Worm (Caenorhabditis elegans) whole organism, early embryonic: ENCODE data around the gene clec-203.

Experiments
- B0310.2 ChIP-seq: sonication (generic microtip); optimal IDR thresholded peaks from 2 replicates; lab custom pipeline; 2016; ENCODE audit warnings: mild to moderate bottlenecking, missing genetic modification characterization, missing compliant biosample characterization
- F13C5.2 ChIP-seq: sonication (generic microtip); optimal IDR thresholded peaks from 2 replicates; lab custom pipeline; 2017; ENCODE audit warnings: mild to moderate bottlenecking, missing genetic modification characterization, inconsistent platforms, missing compliant biosample characterization
- aly-1 ChIP-seq: sonication (generic microtip); optimal IDR thresholded peaks from 2 replicates; lab custom pipeline; 2016; ENCODE audit warnings: missing genetic modification characterization, missing compliant biosample characterization
- ama-1 ChIP-seq: fragments of 150-350 bp; optimal IDR thresholded peaks from 2 replicates; lab custom pipeline; 2014
- ceh-13 ChIP-seq: fragments of 200-800 bp; sonication (Bioruptor generic); optimal IDR thresholded peaks from 2 replicates; lab custom pipeline; 2018; ENCODE audit warnings: mild to moderate bottlenecking, missing genetic modification characterization, missing compliant biosample characterization
- ceh-36 ChIP-seq: sonication (generic microtip); optimal IDR thresholded peaks from 2 replicates; lab custom pipeline; 2016; ENCODE audit warnings: missing genetic modification characterization, inconsistent platforms, missing compliant biosample characterization
- ets-7 ChIP-seq: sonication (generic microtip); optimal IDR thresholded peaks from 2 replicates; lab custom pipeline; 2016; ENCODE audit warnings: missing genotype, missing genetic modification characterization, missing compliant biosample characterization
- flt-1 ChIP-seq: fragments of 200-800 bp; sonication (Bioruptor generic); IDR thresholded peaks from 2 replicates; pipeline ENCODE4 v1.3.6; 2022; ENCODE audit warnings: missing genetic modification characterization, missing compliant biosample characterization
- hmbx-1 ChIP-seq: sonication (generic microtip); optimal IDR thresholded peaks from 2 replicates; lab custom pipeline; 2016; ENCODE audit warnings: mild to moderate bottlenecking, missing genetic modification characterization, missing compliant biosample characterization
- hmg-4 ChIP-seq: fragments of 200-800 bp; sonication (Bioruptor generic); optimal IDR thresholded peaks from 2 replicates; lab custom pipeline; 2018; ENCODE audit warnings: mild to moderate bottlenecking, missing genetic modification characterization, missing compliant biosample characterization
- hnd-1 ChIP-seq: sonication (generic microtip); optimal IDR thresholded peaks from 2 replicates; lab custom pipeline; 2016; ENCODE audit warnings: missing genetic modification characterization, missing compliant biosample characterization
- pes-1 ChIP-seq: fragments of 200-800 bp; sonication (Bioruptor generic); IDR thresholded peaks from 2 replicates; pipeline ENCODE4 v1.3.6; 2022; ENCODE audit warnings: missing genetic modification reagents, missing genetic modification characterization, missing compliant biosample characterization
- scrt-1 ChIP-seq: fragments of 200-800 bp; sonication (Bioruptor generic); IDR thresholded peaks from 2 replicates; pipeline ENCODE4 v1.3.6; 2022; ENCODE audit warnings: missing genetic modification characterization, missing compliant biosample characterization
- sea-1 ChIP-seq: fragments of 200-800 bp; sonication (Bioruptor generic); conservative IDR thresholded peaks from 2 replicates; pipeline ENCODE4 v1.3.6; 2022; ENCODE audit warnings: missing genetic modification characterization, missing compliant biosample characterization
- tbx-11 ChIP-seq: fragments of 200-800 bp; sonication (Bioruptor generic); IDR thresholded peaks from 2 replicates; pipeline ENCODE4 v1.3.6; 2022; ENCODE audit warnings: missing genetic modification characterization, missing compliant biosample characterization
- tbx-37 ChIP-seq: fragments of 200-800 bp; sonication (Bioruptor generic); conservative IDR thresholded peaks from 2 replicates; pipeline ENCODE4 v1.3.6; 2022; ENCODE audit warnings: missing genetic modification reagents, missing genetic modification characterization, missing compliant biosample characterization
- tra-4 ChIP-seq: sonication (generic microtip); optimal IDR thresholded peaks from 2 replicates; lab custom pipeline; 2017; ENCODE audit warnings: missing genetic modification characterization, missing compliant biosample characterization

Gene clec-203

ce11 chrV:1060219-1060863, 27.7 kb upstream of the clec-203 start:
- TF ChIP-seq ceh-13 (no peak), tra-4 (no peak), ets-7 (tag; lab: Kevin White, UChicago) (no peak), B0310.2 (tag; lab: Kevin White, UChicago) (no peak), aly-1 (no peak), tbx-37 (no peak), ceh-36 (no peak), pes-1 (GFP tag; lab: Robert Waterston, UW) (no peak), hmg-4 (GFP tag; lab: Kevin White, UChicago) (no peak), flt-1 (GFP tag; lab: Robert Waterston, UW) (no peak), tbx-11 (no peak), F13C5.2 (tag; lab: Kevin White, UChicago) (no peak), sea-1 (GFP tag; lab: Robert Waterston, UW) (no peak), ama-1 (lab: Kevin White, UChicago) (no peak), hmbx-1 (tag; lab: Kevin White, UChicago) (no peak), hnd-1 (tag; lab: Kevin White, UChicago) (no peak), scrt-1 (no peak)

- TF ChIP-seq tbx-11 (no peak), F13C5.2 (tag; lab: Kevin White, UChicago) (no peak), hmg-4 (GFP tag; lab: Kevin White, UChicago) (no peak), aly-1 (no peak), pes-1 (GFP tag; lab: Robert Waterston, UW) (no peak), hmbx-1 (tag; lab: Kevin White, UChicago) (no peak), sea-1 (GFP tag; lab: Robert Waterston, UW) (no peak), B0310.2 (tag; lab: Kevin White, UChicago) (no peak), ets-7 (tag; lab: Kevin White, UChicago) (no peak), flt-1 (GFP tag; lab: Robert Waterston, UW) (no peak), scrt-1 (no peak), tra-4 (no peak), ceh-36 (no peak)
Observed at ce11 chrV:1061295-1061694, 26.8 kb upstream of the clec-203 start, which contains the start of gene rnst-2. rnst-2 (plus strand) TSS chrV:1061595.

- no peak for TF ChIP-seq sea-1 (GFP tag; lab: Robert Waterston, UW)
- TF ChIP-seq hnd-1 (tag; lab: Kevin White, UChicago) = no peak
- TF ChIP-seq pes-1 (GFP tag; lab: Robert Waterston, UW) = no peak
- no peak for TF ChIP-seq flt-1 (GFP tag; lab: Robert Waterston, UW)
- TF ChIP-seq scrt-1 = no peak
- no peak for TF ChIP-seq ceh-13
- no peak for TF ChIP-seq hmbx-1 (tag; lab: Kevin White, UChicago)
- no peak for TF ChIP-seq F13C5.2 (tag; lab: Kevin White, UChicago)
- no peak for TF ChIP-seq ama-1 (lab: Kevin White, UChicago)
- no peak for TF ChIP-seq tbx-37
- no peak for TF ChIP-seq tra-4
- no peak for TF ChIP-seq hmg-4 (GFP tag; lab: Kevin White, UChicago)
- TF ChIP-seq tbx-11 = no peak
- TF ChIP-seq aly-1 = no peak
- no peak for TF ChIP-seq ceh-36
- TF ChIP-seq B0310.2 (tag; lab: Kevin White, UChicago) = no peak
- TF ChIP-seq ets-7 (tag; lab: Kevin White, UChicago) = no peak
Observed at ce11 chrV:1064491-1064890, 23.6 kb upstream of the clec-203 start, which contains the start of gene str-67. str-67 (minus strand) TSS chrV:1064591.

- TF ChIP-seq hmbx-1 (tag; lab: Kevin White, UChicago) = no peak
- no peak for TF ChIP-seq ama-1 (lab: Kevin White, UChicago)
- TF ChIP-seq sea-1 (GFP tag; lab: Robert Waterston, UW) = no peak
- no peak for TF ChIP-seq ets-7 (tag; lab: Kevin White, UChicago)
- no peak for TF ChIP-seq hmg-4 (GFP tag; lab: Kevin White, UChicago)
- no peak for TF ChIP-seq aly-1
- no peak for TF ChIP-seq B0310.2 (tag; lab: Kevin White, UChicago)
- no peak for TF ChIP-seq pes-1 (GFP tag; lab: Robert Waterston, UW)
- no peak for TF ChIP-seq ceh-13
- TF ChIP-seq tbx-11 = no peak
- TF ChIP-seq tbx-37 = no peak
- no peak for TF ChIP-seq hnd-1 (tag; lab: Kevin White, UChicago)
- no peak for TF ChIP-seq flt-1 (GFP tag; lab: Robert Waterston, UW)
- no peak for TF ChIP-seq F13C5.2 (tag; lab: Kevin White, UChicago)
- no peak for TF ChIP-seq tra-4
- TF ChIP-seq scrt-1 = no peak
- no peak for TF ChIP-seq ceh-36
Observed at ce11 chrV:1067468-1067867, 20.6 kb upstream of the clec-203 start, which contains the start of gene K10C9.7. K10C9.7 (minus strand) TSS chrV:1067568.

ce11 chrV:1074946-1075345, 13.1 kb upstream of the clec-203 start, which contains the start of gene K10C9.1:
K10C9.1 (plus strand) TSS chrV:1075246.
- TF ChIP-seq aly-1 (no peak), tbx-37 (no peak)

- no peak for TF ChIP-seq pes-1 (GFP tag; lab: Robert Waterston, UW)
- TF ChIP-seq hmbx-1 (tag; lab: Kevin White, UChicago) = no peak
- no peak for TF ChIP-seq ets-7 (tag; lab: Kevin White, UChicago)
Observed at ce11 chrV:1084016-1084415, 4.1 kb upstream of the clec-203 start, which contains the start of gene Y50D4B.6. Y50D4B.6 (plus strand) TSS chrV:1084316.

ce11 chrV:1092359-1092758, 4.3 kb downstream of the clec-203 start, which contains the start of gene Y50D4B.4:
Y50D4B.4 (plus strand) TSS chrV:1092659.
- TF ChIP-seq B0310.2 (tag; lab: Kevin White, UChicago) = no peak
- TF ChIP-seq tbx-11 = no peak
- TF ChIP-seq flt-1 (GFP tag; lab: Robert Waterston, UW) = no peak
- no peak for TF ChIP-seq pes-1 (GFP tag; lab: Robert Waterston, UW)
- no peak for TF ChIP-seq hmbx-1 (tag; lab: Kevin White, UChicago)
- TF ChIP-seq hnd-1 (tag; lab: Kevin White, UChicago) = no peak
- no peak for TF ChIP-seq tra-4
- no peak for TF ChIP-seq tbx-37
- TF ChIP-seq ceh-36 = no peak
- TF ChIP-seq ets-7 (tag; lab: Kevin White, UChicago) = no peak
- TF ChIP-seq sea-1 (GFP tag; lab: Robert Waterston, UW) = no peak
- TF ChIP-seq scrt-1 = no peak
